Fruit fly (Drosophila melanogaster) whole organism, embryonic: ENCODE data around the gene Strip.

Experiments
- Atf6 ChIP-seq: fragments of 200-800 bp; sonication (Bioruptor generic); IDR thresholded peaks from 2 replicates; pipeline ENCODE4 v1.3.6; 2022; ENCODE audit warnings: missing biosample characterization, missing genetic modification characterization
- Blimp-1 ChIP-seq: fragments of 200-800 bp; sonication (Bioruptor generic); optimal IDR thresholded peaks from 3 replicates; lab custom pipeline; 2018; ENCODE audit warnings: missing biosample characterization, missing genetic modification characterization, mild to moderate bottlenecking, moderate library complexity, missing genetic modification reagents
- Bteb2 ChIP-seq: fragments of 200-800 bp; sonication (Bioruptor generic); optimal IDR thresholded peaks from 2 replicates; lab custom pipeline; 2016; ENCODE audit warnings: missing biosample characterization, missing genetic modification characterization
- CG13287 ChIP-seq: fragments of 200-800 bp; sonication (Bioruptor generic); IDR thresholded peaks from 2 replicates; pipeline ENCODE4 v1.3.6; 2022; ENCODE audit warnings: missing biosample characterization, missing genetic modification characterization; ENCODE audit not compliant: partially characterized antibody
- CG16863 ChIP-seq: fragments of 200-800 bp; sonication (Bioruptor generic); optimal IDR thresholded peaks from 3 replicates; lab custom pipeline; 2016; ENCODE audit warnings: missing biosample characterization, missing genetic modification characterization
- CG17912 ChIP-seq: fragments of 200-800 bp; sonication (Bioruptor generic); optimal IDR thresholded peaks from 2 replicates; lab custom pipeline; 2018; ENCODE audit warnings: missing biosample characterization, mild to moderate bottlenecking, missing genetic modification characterization
- CG2712 ChIP-seq: fragments of 200-800 bp; optimal IDR thresholded peaks from 3 replicates; lab custom pipeline; 2019; ENCODE audit warnings: missing biosample characterization, mild to moderate bottlenecking, missing genetic modification characterization, moderate library complexity
- CG32532 ChIP-seq: fragments of 200-800 bp; sonication (Bioruptor generic); IDR thresholded peaks from 2 replicates; pipeline ENCODE4 v1.3.6; 2022; ENCODE audit warnings: missing biosample characterization, missing genetic modification characterization
- CG33557 ChIP-seq: fragments of 200-800 bp; sonication (Bioruptor generic); optimal IDR thresholded peaks from 2 replicates; lab custom pipeline; 2019; ENCODE audit warnings: missing biosample characterization, mild to moderate bottlenecking, missing genetic modification characterization, moderate library complexity
- CG3995 ChIP-seq: fragments of 200-800 bp; sonication (Bioruptor generic); optimal IDR thresholded peaks from 3 replicates; lab custom pipeline; 2016; ENCODE audit warnings: missing biosample characterization, missing genetic modification characterization
- CG4707 ChIP-seq: fragments of 200-800 bp; sonication (Bioruptor generic); optimal IDR thresholded peaks from 2 replicates; lab custom pipeline; 2018; ENCODE audit warnings: missing biosample characterization, mild to moderate bottlenecking, missing genetic modification characterization, moderate library complexity
- CG7271 ChIP-seq: fragments of 200-800 bp; sonication (Bioruptor generic); optimal IDR thresholded peaks from 2 replicates; lab custom pipeline; 2018; ENCODE audit warnings: missing biosample characterization, mild to moderate bottlenecking, missing genetic modification characterization, moderate library complexity
- CG8924 ChIP-seq: fragments of 200-800 bp; optimal IDR thresholded peaks from 3 replicates; lab custom pipeline; 2019; ENCODE audit warnings: missing biosample characterization, mild to moderate bottlenecking, missing genetic modification characterization, moderate library complexity
- CG9797 ChIP-seq: fragments of 200-800 bp; sonication (Bioruptor generic); optimal IDR thresholded peaks from 3 replicates; lab custom pipeline; 2018; ENCODE audit warnings: missing biosample characterization, mild to moderate bottlenecking, missing genetic modification characterization
- E2f1 ChIP-seq: fragments of 200-800 bp; sonication (Bioruptor generic); IDR thresholded peaks from 2 replicates; pipeline ENCODE4 v1.3.6; 2022; ENCODE audit warnings: missing biosample characterization, missing genetic modification characterization
- Hr78 ChIP-seq, 2 experiments: fragments of 200-800 bp in 1 of 2; fragments of >200 bp in 1 of 2; sonication (Bioruptor generic) in 1 of 2; optimal IDR thresholded peaks; 2 replicates each; lab custom pipeline; 2017 to 2019; ENCODE audit warnings: missing biosample characterization in 2 of 2, missing genetic modification characterization in 2 of 2, mild to moderate bottlenecking in 1 of 2, moderate library complexity in 1 of 2
- Med ChIP-seq: fragments of 200-800 bp; sonication (Bioruptor generic); peaks from one replicate; lab custom pipeline; 2016; ENCODE audit warnings: missing biosample characterization, missing genetic modification characterization, mild to moderate bottlenecking, inconsistent platforms, moderate library complexity
- Rfx ChIP-seq: fragments of 200-800 bp; sonication (Bioruptor generic); IDR thresholded peaks from 2 replicates; pipeline ENCODE4 v1.3.6; 2022; ENCODE audit warnings: missing biosample characterization, missing genetic modification characterization
- Stat92E ChIP-seq, 3 experiments: fragments of >200 bp in 2 of 3; fragments of 200-800 bp in 1 of 3; sonication (Bioruptor generic) in 1 of 3; optimal IDR thresholded peaks; 2 replicates each; lab custom pipeline; 2017 to 2019; ENCODE audit warnings: missing biosample characterization in 3 of 3, missing genetic modification characterization in 3 of 3, mild to moderate bottlenecking in 1 of 3, moderate library complexity in 1 of 3
- ab ChIP-seq: fragments of 200-800 bp; sonication (Bioruptor generic); optimal IDR thresholded peaks from 2 replicates; lab custom pipeline; 2016; ENCODE audit warnings: missing biosample characterization, missing genetic modification characterization
- abd-A ChIP-seq: fragments of 200-800 bp; sonication (Bioruptor generic); optimal IDR thresholded peaks from 3 replicates; lab custom pipeline; 2019; ENCODE audit warnings: missing biosample characterization, mild to moderate bottlenecking, missing genetic modification characterization, moderate library complexity
- amos ChIP-seq: fragments of 200-800 bp; sonication (Bioruptor generic); IDR thresholded peaks from 2 replicates; pipeline ENCODE4 v1.3.6; 2022; ENCODE audit warnings: missing biosample characterization, missing genetic modification characterization; ENCODE audit not compliant: partially characterized antibody
- az2 ChIP-seq: fragments of 200-800 bp; sonication (Bioruptor generic); optimal IDR thresholded peaks from 3 replicates; lab custom pipeline; 2016; ENCODE audit warnings: missing biosample characterization, missing genetic modification characterization
- chinmo ChIP-seq: fragments of 200-800 bp; sonication (Bioruptor generic); IDR thresholded peaks from 4 replicates; pipeline ENCODE4 v1.3.6; 2022; ENCODE audit warnings: missing biosample characterization, missing genetic modification characterization; ENCODE audit not compliant: partially characterized antibody
- chm ChIP-seq: fragments of 200-800 bp; sonication (Bioruptor generic); IDR thresholded peaks from 2 replicates; pipeline ENCODE4 v1.3.6; 2022; ENCODE audit warnings: missing biosample characterization, missing genetic modification characterization
- fru ChIP-seq: fragments of >200 bp; optimal IDR thresholded peaks from 2 replicates; lab custom pipeline; 2017
- ham ChIP-seq: fragments of 200-800 bp; sonication (Bioruptor generic); IDR thresholded peaks from 2 replicates; pipeline ENCODE4 v1.3.6; 2022; ENCODE audit warnings: missing biosample characterization, missing genetic modification characterization
- kni ChIP-seq: fragments of 200-800 bp; sonication (Bioruptor generic); optimal IDR thresholded peaks from 3 replicates; lab custom pipeline; 2017; ENCODE audit warnings: mild to moderate bottlenecking, missing biosample characterization, missing genetic modification reagents, missing genetic modification characterization
- knrl ChIP-seq: fragments of 200-800 bp; sonication (Bioruptor generic); IDR thresholded peaks from 3 replicates; pipeline ENCODE4 v1.3.6; 2022; ENCODE audit warnings: missing biosample characterization, missing genetic modification characterization; ENCODE audit not compliant: partially characterized antibody
- oc ChIP-seq: fragments of 200-800 bp; sonication (Bioruptor generic); optimal IDR thresholded peaks from 2 replicates; lab custom pipeline; 2018; ENCODE audit warnings: missing biosample characterization, mild to moderate bottlenecking, missing genetic modification characterization, moderate library complexity
- phol ChIP-seq: fragments of 200-800 bp; sonication (Bioruptor generic); optimal IDR thresholded peaks from 3 replicates; lab custom pipeline; 2018; ENCODE audit warnings: missing biosample characterization, mild to moderate bottlenecking, missing genetic modification characterization, moderate library complexity
- sens ChIP-seq: fragments of 200-800 bp; sonication (Bioruptor generic); peaks from one replicate; lab custom pipeline; 2016; ENCODE audit warnings: missing biosample characterization, missing genetic modification characterization
- sens-2 ChIP-seq: fragments of 200-800 bp; sonication (Bioruptor generic); IDR thresholded peaks from 2 replicates; pipeline ENCODE4 v1.3.6; 2022; ENCODE audit warnings: missing biosample characterization, missing genetic modification characterization
- vvl ChIP-seq: fragments of 200-800 bp; sonication (Bioruptor generic); IDR thresholded peaks from 2 replicates; pipeline ENCODE4 v1.3.6; 2022; ENCODE audit warnings: missing biosample characterization, missing genetic modification characterization

The Strip gene

dm6 chr3L:3373994-3374623 lies 45.4 kb upstream of the Strip start, which contains the start of the genes Ythdc1 and CG12010 (continued):
- TF ChIP-seq CG2712 (tag; lab: Kevin White, UChicago) (peak; percentile 55), sens-2 (GFP tag; lab: Robert Waterston, UW) (no peak), CG7271 (no peak), Rfx (0 out of 2 replicates have a peak, but pooled peaks have one; percentile 23), sens (peak; percentile 76), CG3995 (GFP tag; lab: Kevin White, UChicago) (peak; percentile 68), CG9797 (peak; percentile 41), knrl (peak; percentile 82), CG17912 (GFP tag; lab: Kevin White, UChicago) (peak; percentile 23), CG32532 (GFP tag; lab: Robert Waterston, UW) (peak; percentile 43; the same call in 1 of the 2 replicates), CG13287 (peak; percentile 90), fru (lab: Kevin White, UChicago) (no peak), amos (GFP tag; lab: Robert Waterston, UW) (peak; percentile 92), chinmo (GFP tag; lab: Robert Waterston, UW) (peak; percentile 95), phol (tag; lab: Kevin White, UChicago) (peak; percentile 88)

dm6 chr3L:3369256-3369655 lies 40.6 kb upstream of the Strip start, which contains the start of gene Drs:
Drs (plus strand) TSS chr3L:3369556.
- TF ChIP-seq chm (GFP tag; lab: Robert Waterston, UW) (no peak), az2 (GFP tag; lab: Kevin White, UChicago) (no peak), CG8924 (tag; lab: Kevin White, UChicago) (no peak), E2f1 (GFP tag; lab: Robert Waterston, UW) (no peak), Bteb2 (no peak), abd-A (no peak), Med (no peak), ham (no peak)
- TF ChIP-seq, all 482 proteins: peak for 0

dm6 chr3L:3353297-3353696 lies 24.6 kb upstream of the Strip start:
- TF ChIP-seq oc (peak; percentile 74), kni (peak; percentile 42), Hr78 (GFP tag; optimal IDR thresholded peaks at IDR 0.05; lab: Kevin White, UChicago) (peak in 1 of 2 experiments; percentile 90), Stat92E (GFP tag; optimal IDR thresholded peaks at IDR 0.05; lab: Kevin White, UChicago) (no peak), Atf6 (no peak), CG16863 (GFP tag; lab: Kevin White, UChicago) (no peak), vvl (GFP tag; lab: Robert Waterston, UW) (peak; percentile 59; the same call in 1 of the 2 replicates), Blimp-1 (no peak)

DNA sequence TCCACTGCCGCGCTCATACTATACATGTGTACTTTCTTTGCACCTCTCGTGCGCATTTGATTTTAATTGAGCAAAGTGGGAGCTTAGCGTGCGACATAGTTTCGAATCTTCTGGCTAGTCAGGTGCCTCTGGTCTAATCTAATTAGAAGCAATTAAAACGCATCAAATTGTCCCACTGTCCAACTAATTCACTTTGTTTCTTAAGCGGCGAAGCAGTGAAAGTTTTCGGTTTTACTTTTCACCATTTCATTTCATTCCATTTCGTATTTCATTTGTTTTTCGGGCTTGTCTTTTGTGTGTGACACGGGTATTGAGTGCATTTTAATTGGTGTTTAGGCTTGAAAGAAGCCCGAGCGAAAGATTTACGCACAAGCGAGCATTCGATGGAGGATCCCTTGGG lies 23.8 kb upstream of the Strip start:
- TF ChIP-seq CG4707 (GFP tag; lab: Kevin White, UChicago) (peak; percentile 53), ab (GFP tag; lab: Kevin White, UChicago) (no peak), Blimp-1 (peak; percentile 94), CG33557 (GFP tag; lab: Kevin White, UChicago) (peak; percentile 23)
